Worm (Caenorhabditis elegans) whole organism, young adult: Measurements from ENCODE around the gene fbxb-19.

Source experiments
- B0035.1 ChIP-seq: sonication (generic microtip); optimal IDR thresholded peaks from 2 replicates; lab custom pipeline; 2016; ENCODE audit warnings: missing genetic modification characterization, mild to moderate bottlenecking, missing compliant biosample characterization, missing genotype, missing genetic modification reagents
- D2030.7 ChIP-seq: fragments of 200-800 bp; sonication (Bioruptor generic); IDR thresholded peaks from 2 replicates; pipeline ENCODE4 v1.3.6; 2022; ENCODE audit warnings: missing genetic modification reagents, missing genetic modification characterization, missing compliant biosample characterization
- F10E7.11 ChIP-seq: sonication (generic microtip); optimal IDR thresholded peaks from 2 replicates; lab custom pipeline; 2017; ENCODE audit warnings: mild to moderate bottlenecking, missing genetic modification characterization, moderate library complexity, missing compliant biosample characterization
- F55B11.4 ChIP-seq: sonication (generic microtip); optimal IDR thresholded peaks from 2 replicates; lab custom pipeline; 2016; ENCODE audit warnings: missing compliant biosample characterization, missing genetic modification characterization, borderline replicate concordance; ENCODE audit not compliant: insufficient read depth
- F57C9.4 ChIP-seq: sonication (generic microtip); optimal IDR thresholded peaks from 2 replicates; lab custom pipeline; 2017; ENCODE audit warnings: mild to moderate bottlenecking, missing genetic modification characterization, missing compliant biosample characterization
- K12H6.12 ChIP-seq: fragments of 200-800 bp; sonication (Bioruptor generic); optimal IDR thresholded peaks from 2 replicates; lab custom pipeline; 2018; ENCODE audit warnings: mild to moderate bottlenecking, missing genetic modification characterization, missing compliant biosample characterization
- T07F8.4 ChIP-seq: sonication (generic microtip); optimal IDR thresholded peaks from 2 replicates; lab custom pipeline; 2016; ENCODE audit warnings: mild to moderate bottlenecking, missing genetic modification characterization, moderate library complexity, missing compliant biosample characterization
- T26A5.8 ChIP-seq: sonication (generic microtip); optimal IDR thresholded peaks from 2 replicates; lab custom pipeline; 2016; ENCODE audit warnings: missing genetic modification characterization, missing compliant biosample characterization
- Y53G8AR.9 ChIP-seq: fragments of 200-800 bp; sonication (Bioruptor generic); conservative IDR thresholded peaks from 2 replicates; pipeline ENCODE4 v1.3.6; 2022; ENCODE audit warnings: missing genetic modification reagents, missing genetic modification characterization, missing compliant biosample characterization
- ZK185.1 ChIP-seq: sonication (generic microtip); optimal IDR thresholded peaks from 2 replicates; lab custom pipeline; 2016; ENCODE audit warnings: mild to moderate bottlenecking, missing genetic modification characterization, missing compliant biosample characterization; ENCODE audit not compliant: poor library complexity, severe bottlenecking
- ama-1 ChIP-seq, 3 experiments: fragments of 150-350 bp in 1 of 3; sonication (generic microtip) in 2 of 3; optimal IDR thresholded peaks; 2 replicates each; lab custom pipeline; 2014 to 2018; ENCODE audit warnings: missing biosample characterization in 2 of 3, missing genetic modification characterization in 2 of 3, missing genetic modification reagents in 2 of 3
- aptf-2 ChIP-seq: fragments of 200-800 bp; sonication (Bioruptor generic); conservative IDR thresholded peaks from 2 replicates; pipeline ENCODE4 v1.3.6; 2022; ENCODE audit warnings: missing genetic modification reagents, missing genetic modification characterization, missing compliant biosample characterization
- atf-7 ChIP-seq: sonication (generic microtip); optimal IDR thresholded peaks from 2 replicates; lab custom pipeline; 2017; ENCODE audit warnings: mild to moderate bottlenecking, missing genetic modification characterization, missing compliant biosample characterization
- athp-1 ChIP-seq: sonication (generic microtip); optimal IDR thresholded peaks from 2 replicates; lab custom pipeline; 2017; ENCODE audit warnings: mild to moderate bottlenecking, missing genetic modification characterization, missing compliant biosample characterization
- cebp-2 ChIP-seq: fragments of 200-800 bp; sonication (Bioruptor generic); IDR thresholded peaks from 2 replicates; pipeline ENCODE4 v1.3.6; 2022; ENCODE audit warnings: missing genetic modification characterization, missing compliant biosample characterization
- ceh-100 ChIP-seq: fragments of 200-800 bp; sonication (Bioruptor generic); IDR thresholded peaks from 2 replicates; pipeline ENCODE4 v1.3.6; 2022; ENCODE audit warnings: missing genetic modification reagents, missing genetic modification characterization, missing compliant biosample characterization
- ceh-27 ChIP-seq: fragments of 200-800 bp; sonication (Bioruptor generic); optimal IDR thresholded peaks from 2 replicates; lab custom pipeline; 2018; ENCODE audit warnings: mild to moderate bottlenecking, missing genetic modification characterization, moderate library complexity, missing compliant biosample characterization
- ceh-40 ChIP-seq: fragments of 200-800 bp; sonication (Bioruptor generic); IDR thresholded peaks from 2 replicates; pipeline ENCODE4 v1.3.6; 2022; ENCODE audit warnings: missing genetic modification characterization, missing compliant biosample characterization
- die-1 ChIP-seq: sonication (generic microtip); optimal IDR thresholded peaks from 2 replicates; lab custom pipeline; 2016; ENCODE audit warnings: missing genotype, mild to moderate bottlenecking, missing genetic modification characterization, missing compliant biosample characterization
- efl-1 ChIP-seq: fragments of 150-350 bp; optimal IDR thresholded peaks from 2 replicates; lab custom pipeline; 2014; ENCODE audit warnings: missing biosample characterization, missing genetic modification reagents, missing genetic modification characterization
- egl-18 ChIP-seq: fragments of 200-800 bp; sonication (Bioruptor generic); IDR thresholded peaks from 2 replicates; pipeline ENCODE4 v1.3.6; 2022; ENCODE audit warnings: missing genetic modification reagents, missing genetic modification characterization, missing compliant biosample characterization
- gei-17 ChIP-seq: fragments of 200-800 bp; sonication (Bioruptor generic); optimal IDR thresholded peaks from 2 replicates; lab custom pipeline; 2018; ENCODE audit warnings: mild to moderate bottlenecking, missing genetic modification characterization, missing compliant biosample characterization
- him-1 ChIP-seq: sonication (generic microtip); optimal IDR thresholded peaks from 2 replicates; lab custom pipeline; 2016; ENCODE audit warnings: missing genotype, missing genetic modification reagents, missing genetic modification characterization, missing compliant biosample characterization
- hlh-12 ChIP-seq: sonication (generic microtip); optimal IDR thresholded peaks from 2 replicates; lab custom pipeline; 2016; ENCODE audit warnings: missing genetic modification characterization, missing compliant biosample characterization
- hlh-26 ChIP-seq: fragments of 200-800 bp; sonication (Bioruptor generic); conservative IDR thresholded peaks from 2 replicates; pipeline ENCODE4 v1.3.6; 2022; ENCODE audit warnings: missing genetic modification reagents, missing genetic modification characterization, missing compliant biosample characterization
- hmg-1.2 ChIP-seq: fragments of 200-800 bp; sonication (Bioruptor generic); IDR thresholded peaks from 2 replicates; pipeline ENCODE4 v1.3.6; 2022; ENCODE audit warnings: missing genetic modification reagents, missing genetic modification characterization, missing compliant biosample characterization
- hrde-1 ChIP-seq: sonication (generic microtip); optimal IDR thresholded peaks from 2 replicates; lab custom pipeline; 2016; ENCODE audit warnings: missing genetic modification characterization, mild to moderate bottlenecking, missing compliant biosample characterization, moderate library complexity, missing genotype, missing genetic modification reagents, borderline replicate concordance
- lsy-27 ChIP-seq: sonication (generic microtip); optimal IDR thresholded peaks from 2 replicates; lab custom pipeline; 2017; ENCODE audit warnings: missing genetic modification characterization, mild to moderate bottlenecking, missing compliant biosample characterization, antibody characterized with exemption, missing genotype, borderline replicate concordance; ENCODE audit not compliant: insufficient read depth
- madf-10 ChIP-seq: sonication (generic microtip); optimal IDR thresholded peaks from 2 replicates; lab custom pipeline; 2016; ENCODE audit warnings: mild to moderate bottlenecking, missing genetic modification characterization, missing compliant biosample characterization
- madf-8 ChIP-seq: fragments of 200-800 bp; sonication (Bioruptor generic); conservative IDR thresholded peaks from 2 replicates; pipeline ENCODE4 v1.3.6; 2022; ENCODE audit warnings: missing genetic modification reagents, missing genetic modification characterization, missing compliant biosample characterization
- mes-4 ChIP-seq: sonication (generic microtip); optimal IDR thresholded peaks from 2 replicates; lab custom pipeline; 2016; ENCODE audit warnings: missing genotype, missing genetic modification characterization, missing compliant biosample characterization
- mxl-1 ChIP-seq: sonication (generic microtip); optimal IDR thresholded peaks from 2 replicates; lab custom pipeline; 2016; ENCODE audit warnings: missing genetic modification characterization, missing compliant biosample characterization
- nhr-120 ChIP-seq: fragments of 200-800 bp; sonication (Bioruptor generic); IDR thresholded peaks from 2 replicates; pipeline ENCODE4 v1.3.6; 2022; ENCODE audit warnings: missing genetic modification characterization, missing compliant biosample characterization
- nhr-90 ChIP-seq: sonication (generic microtip); optimal IDR thresholded peaks from 2 replicates; lab custom pipeline; 2016; ENCODE audit warnings: missing genotype, mild to moderate bottlenecking, missing genetic modification characterization, missing compliant biosample characterization
- pbrm-1 ChIP-seq: fragments of 200-800 bp; sonication (Bioruptor generic); IDR thresholded peaks from 2 replicates; pipeline ENCODE4 v1.3.6; 2022; ENCODE audit warnings: missing genetic modification reagents, missing genetic modification characterization, missing compliant biosample characterization
- rcor-1 ChIP-seq: fragments of 200-800 bp; sonication (Bioruptor generic); IDR thresholded peaks from 2 replicates; pipeline ENCODE4 v1.3.6; 2022; ENCODE audit warnings: missing genetic modification reagents, missing genetic modification characterization, missing compliant biosample characterization
- sea-2 ChIP-seq: fragments of 200-800 bp; sonication (Bioruptor generic); IDR thresholded peaks from 2 replicates; pipeline ENCODE4 v1.3.6; 2022; ENCODE audit warnings: missing genetic modification characterization, missing compliant biosample characterization
- snpc-1.3 ChIP-seq: sonication (generic microtip); optimal IDR thresholded peaks from 2 replicates; lab custom pipeline; 2017; ENCODE audit warnings: missing genetic modification characterization, mild to moderate bottlenecking, missing compliant biosample characterization, antibody characterized with exemption, moderate library complexity, missing genotype, missing genetic modification reagents; ENCODE audit not compliant: insufficient read depth
- sptf-2 ChIP-seq: fragments of 200-800 bp; sonication (Bioruptor generic); optimal IDR thresholded peaks from 2 replicates; lab custom pipeline; 2018; ENCODE audit warnings: mild to moderate bottlenecking, missing genetic modification characterization, missing compliant biosample characterization
- unc-130 ChIP-seq: sonication (generic microtip); optimal IDR thresholded peaks from 2 replicates; lab custom pipeline; 2016; ENCODE audit warnings: missing genetic modification reagents, missing genetic modification characterization, missing compliant biosample characterization
- xnd-1 ChIP-seq: sonication (generic microtip); optimal IDR thresholded peaks from 2 replicates; lab custom pipeline; 2016; ENCODE audit warnings: missing genotype, missing genetic modification reagents, missing genetic modification characterization, missing compliant biosample characterization
- zfh-2 ChIP-seq: fragments of 200-800 bp; sonication (Bioruptor generic); conservative IDR thresholded peaks from 2 replicates; pipeline ENCODE4 v1.3.6; 2022; ENCODE audit warnings: missing genetic modification reagents, missing genetic modification characterization, missing compliant biosample characterization
- zim-3 ChIP-seq: sonication (generic microtip); optimal IDR thresholded peaks from 2 replicates; lab custom pipeline; 2017; ENCODE audit warnings: mild to moderate bottlenecking, missing genetic modification characterization, moderate library complexity, missing compliant biosample characterization
- ztf-18 ChIP-seq: sonication (generic microtip); optimal IDR thresholded peaks from 2 replicates; lab custom pipeline; 2016; ENCODE audit warnings: missing genotype, mild to moderate bottlenecking, missing genetic modification characterization, missing compliant biosample characterization

The fbxb-19 gene

ce11 chrII:1688813-1689212 is at the start of gene fbxb-19, which contains the start of gene fbxb-18:
Gene fbxb-19 (minus strand): TSS chrII:1689181.
Gene fbxb-18 (minus strand): TSS chrII:1688913.
- TF ChIP-seq T07F8.4 (tag; lab: Kevin White, UChicago) = no peak
- no peak for TF ChIP-seq nhr-120
- no peak for TF ChIP-seq zim-3 (tag; lab: Kevin White, UChicago)
- TF ChIP-seq hrde-1 = no peak
- no peak for TF ChIP-seq hlh-26 (GFP tag; lab: Robert Waterston, UW)
- TF ChIP-seq K12H6.12 (tag; lab: Kevin White, UChicago) = no peak
- TF ChIP-seq madf-8 (GFP tag; lab: Robert Waterston, UW) = no peak
- TF ChIP-seq lsy-27 (tag; lab: Kevin White, UChicago) = no peak
- no peak for TF ChIP-seq mes-4 (tag; lab: Kevin White, UChicago)
- TF ChIP-seq ceh-27 (GFP tag; lab: Kevin White, UChicago) = no peak
- TF ChIP-seq sea-2 (GFP tag; lab: Robert Waterston, UW) = no peak

ce11 chrII:1736353-1736752 is 47.4 kb upstream of the fbxb-19 start, which contains the start of gene ceh-83:
Gene ceh-83 (minus strand): TSS chrII:1736533.
- TF ChIP-seq F55B11.4 (tag; lab: Kevin White, UChicago) (no peak), pbrm-1 (GFP tag; lab: Robert Waterston, UW) (0 out of 2 replicates have a peak, but pooled peaks have one; percentile 25), ama-1 (optimal IDR thresholded peaks at IDR 0.05; lab: Kevin White, UChicago) (no peak), ama-1 (GFP tag; optimal IDR thresholded peaks at IDR 0.05; lab: Kevin White, UChicago) (no peak), aptf-2 (0 out of 2 replicates have a peak, but pooled peaks have one; percentile 52), hmg-1.2 (GFP tag; lab: Robert Waterston, UW) (peak; percentile 92), gei-17 (GFP tag; lab: Kevin White, UChicago) (no peak)

- TF ChIP-seq zfh-2 (GFP tag; lab: Robert Waterston, UW) (no peak), T26A5.8 (tag; lab: Kevin White, UChicago) (no peak), xnd-1 (tag; lab: Kevin White, UChicago) (no peak), ceh-40 (GFP tag; lab: Robert Waterston, UW) (no peak), D2030.7 (GFP tag; lab: Robert Waterston, UW) (no peak), ceh-100 (GFP tag; lab: Robert Waterston, UW) (no peak), rcor-1 (GFP tag; lab: Robert Waterston, UW) (no peak), Y53G8AR.9 (GFP tag; lab: Robert Waterston, UW) (no peak), B0035.1 (tag; lab: Kevin White, UChicago) (no peak), ztf-18 (tag; lab: Kevin White, UChicago) (no peak), hlh-26 (GFP tag; lab: Robert Waterston, UW) (no peak), madf-8 (GFP tag; lab: Robert Waterston, UW) (no peak), snpc-1.3 (no peak), T07F8.4 (tag; lab: Kevin White, UChicago) (no peak), die-1 (tag; lab: Kevin White, UChicago) (no peak), F57C9.4 (tag; lab: Kevin White, UChicago) (no peak), ZK185.1 (tag; lab: Kevin White, UChicago) (no peak), him-1 (tag; lab: Kevin White, UChicago) (no peak)
Observed at ce11 chrII:1735145-1735544, 46.2 kb upstream of the fbxb-19 start.

ce11 chrII:1731932-1732331 is 43.0 kb upstream of the fbxb-19 start, which contains the start of gene ceh-82:
Gene ceh-82 (plus strand): TSS chrII:1732232.
- TF ChIP-seq gei-17 (GFP tag; lab: Kevin White, UChicago) (no peak), T07F8.4 (tag; lab: Kevin White, UChicago) (no peak), unc-130 (no peak), athp-1 (tag; lab: Kevin White, UChicago) (no peak), sptf-2 (GFP tag; lab: Kevin White, UChicago) (no peak), mxl-1 (tag; lab: Kevin White, UChicago) (no peak), zim-3 (tag; lab: Kevin White, UChicago) (no peak), zfh-2 (GFP tag; lab: Robert Waterston, UW) (no peak), atf-7 (no peak), cebp-2 (GFP tag; lab: Robert Waterston, UW) (no peak), egl-18 (GFP tag; lab: Robert Waterston, UW) (no peak), efl-1 (no peak), hlh-12 (tag; lab: Kevin White, UChicago) (no peak), madf-10 (tag; lab: Kevin White, UChicago) (no peak), nhr-90 (tag; lab: Kevin White, UChicago) (no peak), F10E7.11 (no peak)
